Fruit fly (Drosophila melanogaster) whole organism, prepupa: ENCODE results near the gene CG17784.
A peak's percentile ranks its signal among the peaks of the same experiment; 100 is the strongest.

Source experiments
- CG16779 ChIP-seq: fragments of 200-800 bp; sonication (Bioruptor generic); optimal IDR thresholded peaks from 3 replicates; lab custom pipeline; 2017; ENCODE audit warnings: missing biosample characterization, mild to moderate bottlenecking, missing genetic modification characterization
- CG31627 ChIP-seq: fragments of 200-800 bp; sonication (Bioruptor generic); optimal IDR thresholded peaks from 3 replicates; lab custom pipeline; 2016; ENCODE audit warnings: missing biosample characterization, missing genetic modification characterization
- CG6792 ChIP-seq: fragments of 200-800 bp; sonication (Bioruptor generic); optimal IDR thresholded peaks from 3 replicates; lab custom pipeline; 2016; ENCODE audit warnings: missing biosample characterization, missing genetic modification characterization
- Eip78C ChIP-seq: fragments of 200-800 bp; sonication (Bioruptor generic); peaks from one replicate; lab custom pipeline; 2016; ENCODE audit warnings: missing biosample characterization, missing genetic modification characterization
- svp ChIP-seq: fragments of 200-800 bp; sonication (Bioruptor generic); peaks from one replicate; lab custom pipeline; 2016; ENCODE audit warnings: missing biosample characterization, missing genetic modification characterization

dm6 chr3R:24368064-24368463 is 3.3 kb upstream of the CG17784 start, which contains the start of the genes CG42812 and CG33341:
- peak; percentile 20 for TF ChIP-seq svp (GFP tag; lab: Kevin White, UChicago)
- no peak for TF ChIP-seq Eip78C
- TF ChIP-seq CG31627 (GFP tag; lab: Kevin White, UChicago): no peak
- no peak for TF ChIP-seq CG6792 (GFP tag; lab: Kevin White, UChicago)
- no peak for TF ChIP-seq CG16779 (tag; lab: Kevin White, UChicago)
